Fruit fly (Drosophila melanogaster): ENCODE data around the gene mora.

DNA sequence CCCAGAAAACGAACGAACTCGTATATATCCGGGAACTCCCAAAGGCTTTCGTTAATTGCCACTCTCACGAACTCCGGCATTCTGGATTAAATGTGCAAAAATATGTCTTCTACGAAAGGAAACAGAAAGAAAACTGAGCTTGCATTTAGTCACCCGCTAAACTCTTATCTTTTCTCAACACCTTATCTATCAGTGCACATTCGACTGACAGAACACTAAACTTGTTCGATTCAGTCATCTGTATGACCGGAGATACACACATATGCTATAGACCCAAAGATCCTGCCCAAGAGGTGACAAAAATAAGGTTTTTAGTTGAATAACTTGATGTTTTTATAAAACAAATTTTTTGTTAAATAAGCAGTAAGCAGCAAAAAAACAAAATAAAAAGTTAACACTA lies 36.1 kb upstream of the mora start, which contains the start of gene p38c:
- no peak for TF ChIP-seq CG11762 (GFP tag; optimal IDR thresholded peaks at IDR 0.05; ENCODE audit: insufficient read depth)
- no peak for TF ChIP-seq Eip75B (GFP tag; optimal IDR thresholded peaks at IDR 0.05)
- TF ChIP-seq dsx (GFP tag; optimal IDR thresholded peaks at IDR 0.05; ENCODE audit: poor library complexity, severe bottlenecking) = no peak
- TF ChIP-seq Ets21C (GFP tag; optimal IDR thresholded peaks at IDR 0.05) = no peak
- no peak for TF ChIP-seq Blimp-1 (GFP tag; optimal IDR thresholded peaks at IDR 0.05)
- no peak for TF ChIP-seq CG6854 (GFP tag; optimal IDR thresholded peaks at IDR 0.05)
- no peak for TF ChIP-seq Gug (GFP tag; IDR thresholded peaks at IDR 0.05)
- no peak for TF ChIP-seq Sox15 (GFP tag; optimal IDR thresholded peaks at IDR 0.05)
- TF ChIP-seq CG6808 (GFP tag; optimal IDR thresholded peaks at IDR 0.05) = no peak
- no peak for TF ChIP-seq CG6163 (GFP tag; IDR thresholded peaks at IDR 0.05)
- TF ChIP-seq CG8632 (GFP tag; optimal IDR thresholded peaks at IDR 0.05) = no peak
- TF ChIP-seq Sox102F (GFP tag; optimal IDR thresholded peaks at IDR 0.05) = no peak

Measured in whole organism, prepupa.